Fruit fly (Drosophila melanogaster) whole organism, wandering third instar larva: ENCODE measurements around the gene CG16825.

Source experiments
- CG9705 ChIP-seq: fragments of 200-800 bp; sonication (Bioruptor generic); optimal IDR thresholded peaks from 2 replicates; lab custom pipeline; 2018; ENCODE audit warnings: missing biosample characterization, mild to moderate bottlenecking, missing genetic modification characterization
- Dfd ChIP-seq: fragments of >200 bp; optimal IDR thresholded peaks from 2 replicates; lab custom pipeline; 2017; ENCODE audit warnings: missing biosample characterization, missing genetic modification characterization
- Hnf4 ChIP-seq: fragments of 200-800 bp; sonication (Bioruptor generic); optimal IDR thresholded peaks from 2 replicates; lab custom pipeline; 2016; ENCODE audit warnings: missing biosample characterization, mild to moderate bottlenecking, missing genetic modification characterization
- Myc ChIP-seq: fragments of >200 bp; optimal IDR thresholded peaks from 2 replicates; lab custom pipeline; 2017
- Sp1 ChIP-seq: fragments of 200-800 bp; sonication (Bioruptor generic); optimal IDR thresholded peaks from 3 replicates; lab custom pipeline; 2019; ENCODE audit warnings: missing biosample characterization, mild to moderate bottlenecking, missing genetic modification characterization, moderate library complexity
- dsf ChIP-seq: sonication (Bioruptor generic); optimal IDR thresholded peaks from 2 replicates; lab custom pipeline; 2016; ENCODE audit warnings: missing biosample characterization, missing genetic modification characterization, borderline replicate concordance
- h ChIP-seq: fragments of 200-800 bp; sonication (Bioruptor generic); optimal IDR thresholded peaks from 3 replicates; lab custom pipeline; 2016; ENCODE audit warnings: missing biosample characterization, mild to moderate bottlenecking, missing genetic modification characterization
- jim ChIP-seq: fragments of 175-275, 200-325 bp; sonication (Bioruptor generic); optimal IDR thresholded peaks from 2 replicates; lab custom pipeline; 2016; ENCODE audit warnings: missing biosample characterization, mild to moderate bottlenecking, missing genetic modification characterization
- lola ChIP-seq: fragments of >200 bp; optimal IDR thresholded peaks from 2 replicates; lab custom pipeline; 2017; ENCODE audit warnings: missing biosample characterization, missing genetic modification characterization
- pan ChIP-seq: fragments of >200 bp; optimal IDR thresholded peaks from 2 replicates; lab custom pipeline; 2017
- psq ChIP-seq: fragments of 200-800 bp; sonication (Bioruptor generic); optimal IDR thresholded peaks from 3 replicates; lab custom pipeline; 2017; ENCODE audit warnings: missing biosample characterization, mild to moderate bottlenecking, missing genetic modification characterization, moderate library complexity
- sage ChIP-seq: fragments of 200-800 bp; sonication (Bioruptor generic); optimal IDR thresholded peaks from 2 replicates; lab custom pipeline; 2016; ENCODE audit warnings: missing biosample characterization, mild to moderate bottlenecking, missing genetic modification characterization

DNA sequence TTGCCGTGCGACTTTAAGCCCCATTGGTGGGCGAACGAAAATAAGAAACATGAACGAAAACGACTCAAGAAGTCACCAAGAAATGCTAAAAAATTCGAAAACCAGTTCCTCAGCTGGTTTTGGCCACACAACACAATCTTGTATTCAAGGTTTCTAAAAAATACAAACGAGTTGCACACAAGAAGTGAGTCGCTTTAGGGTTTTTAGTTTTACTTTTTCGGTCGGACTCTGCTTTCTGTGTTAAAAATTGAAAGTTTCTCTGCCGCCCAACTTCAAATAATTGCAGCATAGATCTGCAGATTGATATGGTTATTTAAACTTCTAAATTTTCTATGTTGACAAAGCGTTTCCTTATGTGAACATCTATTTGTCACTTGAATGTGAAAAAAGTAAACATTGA lies 12.0 kb upstream of the CG16825 start, which contains the start of gene CG16824:
- TF ChIP-seq Dfd (GFP tag; lab: Kevin White, UChicago) = no peak
- TF ChIP-seq Myc (lab: Kevin White, UChicago) = no peak
- no peak for TF ChIP-seq CG9705 (GFP tag; lab: Kevin White, UChicago)
- TF ChIP-seq h (GFP tag; lab: Kevin White, UChicago) = no peak
- TF ChIP-seq psq (GFP tag; lab: Kevin White, UChicago) = no peak
- TF ChIP-seq pan (lab: Kevin White, UChicago) = no peak
- no peak for TF ChIP-seq dsf (GFP tag; lab: Kevin White, UChicago)
- no peak for TF ChIP-seq jim (GFP tag; lab: Kevin White, UChicago)
- no peak for TF ChIP-seq lola (GFP tag; lab: Kevin White, UChicago)
- no peak for TF ChIP-seq sage (GFP tag; lab: Kevin White, UChicago)
- TF ChIP-seq Hnf4 (GFP tag; lab: Kevin White, UChicago) = no peak
- no peak for TF ChIP-seq Sp1 (GFP tag; lab: Kevin White, UChicago)
